Worm (Caenorhabditis elegans): ENCODE results near the gene F25F2.1.

Gene F25F2.1

ce11 chrIII:4508064-4508905 lies at the start of gene F25F2.1, which contains the start of gene cct-5:
Gene F25F2.1 (plus strand): TSS chrIII:4508855.
Gene cct-5 (minus strand): TSS chrIII:4508114.
- no peak for TF ChIP-seq duxl-1 (tag; optimal IDR thresholded peaks at IDR 0.05; ENCODE audit: poor library complexity)
- TF ChIP-seq lin-13 (GFP tag; optimal IDR thresholded peaks at IDR 0.05), result peak; percentile 73
- no peak for TF ChIP-seq tra-1 (GFP tag; IDR thresholded peaks at IDR 0.05)
- peak; percentile 85 for TF ChIP-seq dpl-1 (GFP tag; optimal IDR thresholded peaks at IDR 0.05)
- TF ChIP-seq nhr-76 (tag; optimal IDR thresholded peaks at IDR 0.05), result no peak
- no peak for TF ChIP-seq nhr-102 (tag; optimal IDR thresholded peaks at IDR 0.05)
- TF ChIP-seq ztf-11 (tag; optimal IDR thresholded peaks at IDR 0.05), result no peak
- peak; percentile 69 for TF ChIP-seq ztf-7 (tag; optimal IDR thresholded peaks at IDR 0.05)
- no peak for TF ChIP-seq attf-4 (tag; optimal IDR thresholded peaks at IDR 0.05)
- TF ChIP-seq egl-43 (GFP tag; IDR thresholded peaks at IDR 0.05), result no peak
- no peak for TF ChIP-seq snpc-1.2 (GFP tag; IDR thresholded peaks at IDR 0.05)
- no peak for TF ChIP-seq nhr-42 (GFP tag; IDR thresholded peaks at IDR 0.05)
- TF ChIP-seq ctbp-1 (GFP tag; IDR thresholded peaks at IDR 0.05), result no peak
- no peak for TF ChIP-seq pha-4 (GFP tag; IDR thresholded peaks at IDR 0.05)
- TF ChIP-seq pha-4 (tag; optimal IDR thresholded peaks at IDR 0.05), result no peak
- peak; percentile 26 for TF ChIP-seq rbr-2 (tag; optimal IDR thresholded peaks at IDR 0.05)
- TF ChIP-seq nhr-48 (tag; optimal IDR thresholded peaks at IDR 0.05), result no peak
- no peak for TF ChIP-seq fos-1 (tag; optimal IDR thresholded peaks at IDR 0.05)
- peak; percentile 68 for TF ChIP-seq lin-38 (GFP tag; IDR thresholded peaks at IDR 0.05)
- TF ChIP-seq madf-9 (GFP tag; conservative IDR thresholded peaks at IDR 0.05), result no peak
- no peak for TF ChIP-seq mxl-3 (GFP tag; optimal IDR thresholded peaks at IDR 0.05)
- no peak for TF ChIP-seq daf-16 (GFP tag; optimal IDR thresholded peaks at IDR 0.05)
- no peak for TF ChIP-seq daf-16 (tag; optimal IDR thresholded peaks at IDR 0.05)
- no peak for TF ChIP-seq ceh-28 (tag; optimal IDR thresholded peaks at IDR 0.05)
- no peak for TF ChIP-seq ceh-20 (GFP tag; IDR thresholded peaks at IDR 0.05)
- no peak for TF ChIP-seq mdt-29 (GFP tag; IDR thresholded peaks at IDR 0.05)
- TF ChIP-seq nhr-25 (tag; optimal IDR thresholded peaks at IDR 0.05; ENCODE audit: borderline replicate concordance, insufficient read depth), result no peak
- TF ChIP-seq daf-12 (tag; optimal IDR thresholded peaks at IDR 0.05), result no peak
- no peak for TF ChIP-seq Y75B8A.6 (GFP tag; IDR thresholded peaks at IDR 0.05)
- no peak for TF ChIP-seq lin-1 (GFP tag; IDR thresholded peaks at IDR 0.05)
- no peak for TF ChIP-seq jun-1 (tag; optimal IDR thresholded peaks at IDR 0.05)
- TF ChIP-seq F37D6.2 (tag; optimal IDR thresholded peaks at IDR 0.05), result no peak
- TF ChIP-seq mxl-2 (GFP tag; conservative IDR thresholded peaks at IDR 0.05), result no peak
- TF ChIP-seq ceh-62 (tag; optimal IDR thresholded peaks at IDR 0.05), result no peak
- no peak for TF ChIP-seq T26A8.4 (GFP tag; IDR thresholded peaks at IDR 0.05)
- TF ChIP-seq hlh-30 (tag; optimal IDR thresholded peaks at IDR 0.05; ENCODE audit: insufficient read depth), result peak; percentile 77
- no peak for TF ChIP-seq zip-2 (tag; optimal IDR thresholded peaks at IDR 0.05)
- TF ChIP-seq zfp-3 (GFP tag; conservative IDR thresholded peaks at IDR 0.05), result no peak
- TF ChIP-seq ZK546.5 (tag; optimal IDR thresholded peaks at IDR 0.05), result no peak
- no peak for TF ChIP-seq daf-19 (GFP tag; conservative IDR thresholded peaks at IDR 0.05)
- peak; percentile 53; the same call in 1 of the 2 replicates for TF ChIP-seq arid-1 (GFP tag; conservative IDR thresholded peaks at IDR 0.05)
- no peak for TF ChIP-seq ceh-82 (tag; optimal IDR thresholded peaks at IDR 0.05)
- TF ChIP-seq F44E2.7 (GFP tag; IDR thresholded peaks at IDR 0.05), result no peak
- no peak for TF ChIP-seq lin-29 (GFP tag; IDR thresholded peaks at IDR 0.05)
- no peak for TF ChIP-seq F49E8.2 (tag; optimal IDR thresholded peaks at IDR 0.05; ENCODE audit: borderline replicate concordance)
- TF ChIP-seq pqm-1 (tag; optimal IDR thresholded peaks at IDR 0.05), result no peak
- TF ChIP-seq ama-1 (optimal IDR thresholded peaks at IDR 0.05), result no peak
- TF ChIP-seq daf-8 (GFP tag; IDR thresholded peaks at IDR 0.05), result no peak
- no peak for TF ChIP-seq ceh-44 (GFP tag; IDR thresholded peaks at IDR 0.05)
- no peak for TF ChIP-seq lin-15B (tag; optimal IDR thresholded peaks at IDR 0.05)
- no peak for TF ChIP-seq set-16 (GFP tag; IDR thresholded peaks at IDR 0.05)
